Worm (Caenorhabditis elegans): ENCODE measurements around the gene yap-1.
A peak's percentile ranks its signal among the peaks of the same experiment; 100 is the strongest.

yap-1 gene

ce11 chrX:10677552-10677951, 14.2 kb upstream of the yap-1 start (continued):
- TF ChIP-seq ceh-20 (GFP tag; IDR thresholded peaks at IDR 0.05) (no peak), arid-1 (GFP tag; conservative IDR thresholded peaks at IDR 0.05) (no peak), Y105C5A.15 (GFP tag; IDR thresholded peaks at IDR 0.05) (no peak), zag-1 (tag; optimal IDR thresholded peaks at IDR 0.05) (no peak), lin-38 (GFP tag; IDR thresholded peaks at IDR 0.05) (no peak), duxl-1 (tag; optimal IDR thresholded peaks at IDR 0.05; ENCODE audit: poor library complexity) (peak; percentile 46), ceh-32 (tag; optimal IDR thresholded peaks at IDR 0.05; ENCODE audit: poor library complexity) (no peak), dve-1 (tag; optimal IDR thresholded peaks at IDR 0.05; ENCODE audit: insufficient read depth) (peak; percentile 52), nhr-111 (GFP tag; optimal IDR thresholded peaks at IDR 0.05) (no peak), nhr-28 (tag; optimal IDR thresholded peaks at IDR 0.05) (peak; percentile 63), aha-1 (tag) (peak; percentile 64), ceh-82 (tag; optimal IDR thresholded peaks at IDR 0.05) (no peak), lin-39 (tag; optimal IDR thresholded peaks at IDR 0.05) (no peak), snpc-4 (tag; optimal IDR thresholded peaks at IDR 0.05) (no peak), F44E2.7 (GFP tag; IDR thresholded peaks at IDR 0.05) (no peak), lin-13 (GFP tag; optimal IDR thresholded peaks at IDR 0.05) (no peak), fos-1 (tag; optimal IDR thresholded peaks at IDR 0.05) (no peak), nhr-42 (GFP tag; IDR thresholded peaks at IDR 0.05) (no peak), zip-11 (GFP tag; IDR thresholded peaks at IDR 0.05) (no peak), mdt-29 (GFP tag; IDR thresholded peaks at IDR 0.05) (no peak), egl-27 (tag; optimal IDR thresholded peaks at IDR 0.05) (no peak), ama-1 (optimal IDR thresholded peaks at IDR 0.05) (peak; percentile 22), ZK546.5 (tag; optimal IDR thresholded peaks at IDR 0.05) (no peak), dmd-6 (GFP tag; IDR thresholded peaks at IDR 0.05) (peak; percentile 16; the same call in 1 of the 2 replicates), Y48G9A.11 (GFP tag; IDR thresholded peaks at IDR 0.05) (no peak), aly-2 (tag; optimal IDR thresholded peaks at IDR 0.05) (no peak), daf-8 (GFP tag; IDR thresholded peaks at IDR 0.05) (no peak), egl-43 (GFP tag; IDR thresholded peaks at IDR 0.05) (no peak), ztf-7 (tag; optimal IDR thresholded peaks at IDR 0.05) (peak; percentile 51), zfp-3 (GFP tag; conservative IDR thresholded peaks at IDR 0.05) (no peak), lin-29 (GFP tag; IDR thresholded peaks at IDR 0.05) (no peak), daf-16 (GFP tag; optimal IDR thresholded peaks at IDR 0.05) (no peak), daf-16 (tag; optimal IDR thresholded peaks at IDR 0.05) (peak; percentile 3), hmg-1.1 (GFP tag; IDR thresholded peaks at IDR 0.05) (peak; percentile 45; the same call in 1 of the 2 replicates), Y75B8A.6 (GFP tag; IDR thresholded peaks at IDR 0.05) (no peak), daf-12 (tag; optimal IDR thresholded peaks at IDR 0.05) (no peak), hif-1 (tag; optimal IDR thresholded peaks at IDR 0.05) (no peak), lin-1 (GFP tag; IDR thresholded peaks at IDR 0.05) (peak; percentile 24; the same call in 1 of the 2 replicates), T26A8.4 (GFP tag; IDR thresholded peaks at IDR 0.05) (no peak), spr-1 (tag; optimal IDR thresholded peaks at IDR 0.05) (no peak), rbr-2 (tag; optimal IDR thresholded peaks at IDR 0.05) (peak; percentile 16), ceh-28 (tag; optimal IDR thresholded peaks at IDR 0.05) (peak; percentile 67), mes-2 (tag; optimal IDR thresholded peaks at IDR 0.05; ENCODE audit: poor library complexity, severe bottlenecking) (peak; percentile 62), mep-1 (tag; optimal IDR thresholded peaks at IDR 0.05) (peak; percentile 26), spr-3 (GFP tag; optimal IDR thresholded peaks at IDR 0.05) (no peak), nhr-102 (tag; optimal IDR thresholded peaks at IDR 0.05) (peak; percentile 0), lin-15B (tag; optimal IDR thresholded peaks at IDR 0.05) (no peak), mxl-3 (GFP tag; optimal IDR thresholded peaks at IDR 0.05) (no peak), zfp-2 (tag; optimal IDR thresholded peaks at IDR 0.05) (no peak), lir-3 (tag; optimal IDR thresholded peaks at IDR 0.05) (no peak), skn-1 (tag; optimal IDR thresholded peaks at IDR 0.05) (no peak)
